Worm (Caenorhabditis elegans) whole organism, mixed stage, embryonic: ENCODE results near the gene F40A3.6.

ENCODE experiments used
- bed-3 ChIP-seq: fragments of 200-800 bp; sonication (Bioruptor generic); optimal IDR thresholded peaks from 3 replicates; lab custom pipeline; 2018; ENCODE audit warnings: mild to moderate bottlenecking, missing genetic modification characterization, moderate library complexity, missing compliant biosample characterization
- ceh-39 ChIP-seq: fragments of 150-350 bp; optimal IDR thresholded peaks from 2 replicates; lab custom pipeline; 2014; ENCODE audit warnings: missing biosample characterization, missing genetic modification characterization
- ceh-43 ChIP-seq: fragments of 200-800 bp; sonication (Bioruptor generic); optimal IDR thresholded peaks from 2 replicates; lab custom pipeline; 2018; ENCODE audit warnings: mild to moderate bottlenecking, missing genetic modification characterization, moderate library complexity, missing compliant biosample characterization
- ceh-83 ChIP-seq: fragments of 200-800 bp; sonication (Bioruptor generic); optimal IDR thresholded peaks from 2 replicates; lab custom pipeline; 2018; ENCODE audit warnings: mild to moderate bottlenecking, missing genetic modification characterization, missing compliant biosample characterization
- ces-1 ChIP-seq: fragments of 150-350 bp; optimal IDR thresholded peaks from 2 replicates; lab custom pipeline; 2014; ENCODE audit warnings: missing biosample characterization, missing genetic modification reagents, missing genetic modification characterization
- cnd-1 ChIP-seq: fragments of 200-800 bp; sonication (Bioruptor generic); optimal IDR thresholded peaks from 2 replicates; lab custom pipeline; 2018; ENCODE audit warnings: mild to moderate bottlenecking, missing genetic modification characterization, missing compliant biosample characterization
- drap-1 ChIP-seq: fragments of 200-800 bp; sonication (Bioruptor generic); optimal IDR thresholded peaks from 3 replicates; lab custom pipeline; 2018; ENCODE audit warnings: mild to moderate bottlenecking, missing genetic modification characterization, missing compliant biosample characterization
- elt-1 ChIP-seq: sonication (generic microtip); optimal IDR thresholded peaks from 2 replicates; lab custom pipeline; 2017; ENCODE audit warnings: missing genetic modification characterization, mild to moderate bottlenecking, missing compliant biosample characterization, antibody characterized with exemption, moderate library complexity, borderline replicate concordance; ENCODE audit not compliant: insufficient read depth
- elt-3 ChIP-seq: fragments of 150-350 bp; optimal IDR thresholded peaks from 2 replicates; lab custom pipeline; 2014; ENCODE audit warnings: missing biosample characterization, missing genetic modification characterization
- flh-1 ChIP-seq: fragments of 200-800 bp; sonication (Bioruptor generic); optimal IDR thresholded peaks from 2 replicates; lab custom pipeline; 2018; ENCODE audit warnings: mild to moderate bottlenecking, missing genetic modification characterization, moderate library complexity, missing compliant biosample characterization
- ham-2 ChIP-seq: fragments of 200-800 bp; sonication (Bioruptor generic); optimal IDR thresholded peaks from 2 replicates; lab custom pipeline; 2018; ENCODE audit warnings: mild to moderate bottlenecking, missing genetic modification characterization, missing compliant biosample characterization
- hlh-1 ChIP-seq: fragments of 150-350 bp; optimal IDR thresholded peaks from 2 replicates; lab custom pipeline; 2014; ENCODE audit warnings: missing biosample characterization, missing genetic modification reagents, missing genetic modification characterization
- lin-13 ChIP-seq: fragments of 150-350 bp; optimal IDR thresholded peaks from 2 replicates; lab custom pipeline; 2014; ENCODE audit warnings: missing biosample characterization, missing genetic modification characterization
- lin-32 ChIP-seq: fragments of 200-800 bp; sonication (Bioruptor generic); optimal IDR thresholded peaks from 2 replicates; lab custom pipeline; 2018; ENCODE audit warnings: mild to moderate bottlenecking, missing genetic modification characterization, missing compliant biosample characterization
- lsy-2 ChIP-seq: fragments of 150-350 bp; optimal IDR thresholded peaks from 2 replicates; lab custom pipeline; 2014; ENCODE audit warnings: missing biosample characterization, missing genetic modification characterization
- mab-5 ChIP-seq: fragments of 150-350 bp; optimal IDR thresholded peaks from 2 replicates; lab custom pipeline; 2014; ENCODE audit warnings: missing biosample characterization, missing genetic modification characterization
- mep-1 ChIP-seq: fragments of 150-350 bp; optimal IDR thresholded peaks from 2 replicates; lab custom pipeline; 2017; ENCODE audit warnings: missing biosample characterization, missing genetic modification reagents, missing genetic modification characterization, inconsistent platforms
- mls-2 ChIP-seq: sonication (generic microtip); optimal IDR thresholded peaks from 2 replicates; lab custom pipeline; 2016; ENCODE audit warnings: mild to moderate bottlenecking, missing genetic modification characterization, moderate library complexity, missing compliant biosample characterization
- nhr-12 ChIP-seq: fragments of 150-350 bp; optimal IDR thresholded peaks from 2 replicates; lab custom pipeline; 2014; ENCODE audit warnings: missing biosample characterization, missing genetic modification characterization
- nhr-2 ChIP-seq: fragments of 150-350 bp; optimal IDR thresholded peaks from 2 replicates; lab custom pipeline; 2014; ENCODE audit warnings: missing biosample characterization, missing genetic modification characterization
- nhr-28 ChIP-seq: fragments of 150-350 bp; optimal IDR thresholded peaks from 2 replicates; lab custom pipeline; 2014; ENCODE audit warnings: missing biosample characterization, missing genetic modification characterization
- nhr-76 ChIP-seq: sonication (generic microtip); optimal IDR thresholded peaks from 2 replicates; lab custom pipeline; 2017; ENCODE audit warnings: missing biosample characterization, missing genetic modification characterization
- pha-4 ChIP-seq: fragments of 150-350 bp; optimal IDR thresholded peaks from 2 replicates; lab custom pipeline; 2018; ENCODE audit warnings: missing biosample characterization, missing genetic modification reagents, missing genetic modification characterization
- sem-2 ChIP-seq: fragments of 200-800 bp; sonication (Bioruptor generic); optimal IDR thresholded peaks from 2 replicates; lab custom pipeline; 2018; ENCODE audit warnings: mild to moderate bottlenecking, missing genetic modification characterization, missing compliant biosample characterization
- snpc-4 ChIP-seq: fragments of 150-350 bp; optimal IDR thresholded peaks from 2 replicates; lab custom pipeline; 2014; ENCODE audit warnings: missing biosample characterization, missing genetic modification characterization
- sptf-1 ChIP-seq: sonication (generic microtip); optimal IDR thresholded peaks from 2 replicates; lab custom pipeline; 2017; ENCODE audit warnings: mild to moderate bottlenecking, missing genetic modification characterization, moderate library complexity, missing compliant biosample characterization
- tbx-8 ChIP-seq: fragments of 200-800 bp; sonication (Bioruptor generic); optimal IDR thresholded peaks from 2 replicates; lab custom pipeline; 2018; ENCODE audit warnings: mild to moderate bottlenecking, missing genetic modification characterization, moderate library complexity, missing compliant biosample characterization
- unc-39 ChIP-seq: fragments of 150-350 bp; optimal IDR thresholded peaks from 2 replicates; lab custom pipeline; 2014; ENCODE audit warnings: missing biosample characterization, missing genetic modification characterization
- unc-62 ChIP-seq: fragments of 150-350 bp; optimal IDR thresholded peaks from 2 replicates; lab custom pipeline; 2014; ENCODE audit warnings: missing biosample characterization, missing genetic modification reagents, missing genetic modification characterization
- ztf-11 ChIP-seq: fragments of 150-350 bp; optimal IDR thresholded peaks from 2 replicates; lab custom pipeline; 2014; ENCODE audit warnings: missing biosample characterization, missing genetic modification characterization

F40A3.6 gene

ce11 chrV:7926784-7927183, 33.1 kb upstream of the F40A3.6 start, which contains the start of gene srsx-6:
srsx-6 (plus strand) TSS chrV:7927084.
- no peak for TF ChIP-seq mab-5 (tag; lab: Kevin White, UChicago)
- no peak for TF ChIP-seq lsy-2 (tag; lab: Kevin White, UChicago)

DNA sequence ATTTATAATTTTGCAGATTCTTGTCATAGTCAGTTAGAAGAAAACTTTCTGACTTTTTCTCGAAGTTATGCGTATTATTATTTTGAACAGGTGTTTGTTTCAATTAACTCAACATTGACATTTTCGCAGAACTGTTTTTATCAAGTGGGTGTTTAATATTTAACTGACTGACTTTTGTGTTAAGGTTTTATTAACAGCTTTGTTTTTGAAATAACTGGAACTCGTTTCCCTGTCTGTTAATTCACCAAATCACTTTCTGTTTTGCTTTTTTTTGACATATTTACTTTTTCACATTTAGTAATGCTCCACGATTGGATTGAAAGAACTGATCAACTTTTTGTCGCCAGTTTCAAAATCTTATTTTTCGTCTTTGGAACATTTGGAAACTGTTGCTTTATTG, 31.8 kb upstream of the F40A3.6 start, which contains the start of gene srsx-7:
Gene srsx-7, plus strand, starts transcription at position 301 of the 400 bp plus-strand sequence.
- TF ChIP-seq ztf-11 = no peak
- no peak for TF ChIP-seq ces-1 (GFP tag; lab: Kevin White, UChicago)
- TF ChIP-seq hlh-1 = no peak
- no peak for TF ChIP-seq nhr-28
- TF ChIP-seq nhr-12 (tag; lab: Kevin White, UChicago) = no peak
- TF ChIP-seq ceh-39 (tag; lab: Kevin White, UChicago) = no peak
- TF ChIP-seq mep-1 (tag; lab: Kevin White, UChicago) = no peak
- no peak for TF ChIP-seq elt-3 (tag; lab: Kevin White, UChicago)
- no peak for TF ChIP-seq cnd-1 (tag; lab: Kevin White, UChicago)
- no peak for TF ChIP-seq tbx-8
- no peak for TF ChIP-seq ceh-43 (GFP tag; lab: Kevin White, UChicago)
- TF ChIP-seq, all 35 proteins: peak for 0

DNA sequence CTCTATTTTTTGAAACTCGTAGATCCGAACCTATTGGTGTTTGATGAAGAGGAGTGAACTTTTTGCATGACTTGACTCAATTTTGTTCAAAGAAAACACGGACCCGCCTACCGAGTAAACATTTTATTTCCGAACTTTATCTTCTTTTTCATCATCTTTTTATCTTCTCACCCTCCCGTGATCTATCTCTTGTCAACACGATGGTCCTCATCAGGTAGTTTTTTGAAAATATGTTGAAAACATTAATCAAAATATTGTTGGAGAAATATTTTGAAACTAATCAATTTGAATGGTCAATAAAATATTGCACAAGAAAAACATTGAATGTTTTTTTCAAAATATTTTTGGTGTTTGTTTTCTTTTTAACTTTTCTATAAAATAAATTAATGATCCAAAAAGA, 14.8 kb upstream of the F40A3.6 start:
- TF ChIP-seq lin-32 (GFP tag; lab: Kevin White, UChicago) (no peak), ceh-43 (GFP tag; lab: Kevin White, UChicago) (no peak), unc-62 (GFP tag; lab: Kevin White, UChicago) (no peak), ces-1 (GFP tag; lab: Kevin White, UChicago) (no peak), flh-1 (GFP tag; lab: Kevin White, UChicago) (no peak), nhr-2 (tag; lab: Kevin White, UChicago) (no peak), lin-13 (tag; lab: Kevin White, UChicago) (no peak), ham-2 (GFP tag; lab: Kevin White, UChicago) (no peak), tbx-8 (no peak)

DNA sequence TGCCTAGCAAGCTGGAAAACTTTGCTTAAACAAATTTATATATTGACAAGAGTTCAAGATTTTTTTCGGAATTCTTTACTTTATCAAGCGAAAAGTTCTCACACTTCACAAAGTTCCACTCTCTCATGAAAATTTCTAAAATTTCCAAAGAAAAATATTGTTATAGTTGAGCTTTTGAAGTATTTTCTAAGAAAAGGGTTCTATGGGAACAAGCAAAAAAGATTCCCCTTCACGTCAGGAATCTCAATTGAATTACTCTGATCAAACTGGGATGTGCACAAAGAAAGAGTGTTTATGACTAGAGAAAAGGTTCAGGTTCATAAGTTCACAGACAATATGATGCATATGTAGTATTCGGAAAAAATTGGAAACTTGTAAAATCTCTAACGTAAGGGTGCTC, 10.7 kb upstream of the F40A3.6 start:
- TF ChIP-seq bed-3 (GFP tag; lab: Kevin White, UChicago) (no peak), elt-1 (no peak), hlh-1 (no peak), sem-2 (no peak), nhr-76 (tag; lab: Kevin White, UChicago) (no peak), snpc-4 (no peak), pha-4 (tag; lab: Kevin White, UChicago) (no peak), lin-13 (tag; lab: Kevin White, UChicago) (no peak), mls-2 (no peak), unc-62 (GFP tag; lab: Kevin White, UChicago) (no peak), ztf-11 (no peak), lsy-2 (tag; lab: Kevin White, UChicago) (no peak), ces-1 (GFP tag; lab: Kevin White, UChicago) (no peak), ham-2 (GFP tag; lab: Kevin White, UChicago) (no peak), drap-1 (GFP tag; lab: Kevin White, UChicago) (no peak), nhr-2 (tag; lab: Kevin White, UChicago) (no peak)
- TF ChIP-seq, all 35 proteins: peak for 0

ce11 chrV:7901222-7901621, 7.6 kb upstream of the F40A3.6 start:
- no peak for TF ChIP-seq lsy-2 (tag; lab: Kevin White, UChicago)
- no peak for TF ChIP-seq tbx-8
- TF ChIP-seq mls-2 = no peak
- no peak for TF ChIP-seq unc-39
- no peak for TF ChIP-seq bed-3 (GFP tag; lab: Kevin White, UChicago)
- TF ChIP-seq lin-32 (GFP tag; lab: Kevin White, UChicago) = no peak
- no peak for TF ChIP-seq nhr-2 (tag; lab: Kevin White, UChicago)
- TF ChIP-seq elt-1 = no peak
- no peak for TF ChIP-seq nhr-28

DNA sequence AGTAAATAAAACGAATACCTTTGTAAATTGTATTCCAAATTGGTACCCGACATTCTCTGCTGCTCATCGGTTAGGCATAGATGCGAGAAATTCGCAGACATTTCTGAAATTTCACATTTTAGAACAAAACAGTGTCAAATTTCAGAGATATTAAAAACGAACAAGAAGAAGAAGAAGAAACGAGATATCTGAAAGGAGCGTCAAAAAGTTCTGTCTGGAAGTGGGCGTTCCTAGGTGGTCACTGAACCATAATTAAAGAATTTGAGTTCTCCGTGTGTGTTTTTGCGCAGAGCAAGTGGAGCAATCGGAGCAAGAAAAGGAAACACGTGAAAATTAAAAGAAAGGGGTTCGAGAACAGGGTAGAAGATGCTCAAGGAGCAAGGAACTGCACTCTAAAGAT, 6.1 kb upstream of the F40A3.6 start, which contains the start of gene F40A3.7:
Gene F40A3.7, minus strand, starts transcription at position 101 of the 400 bp plus-strand sequence.
- no peak for TF ChIP-seq ces-1 (GFP tag; lab: Kevin White, UChicago)
- no peak for TF ChIP-seq nhr-76 (tag; lab: Kevin White, UChicago)
- no peak for TF ChIP-seq flh-1 (GFP tag; lab: Kevin White, UChicago)
- no peak for TF ChIP-seq pha-4 (tag; lab: Kevin White, UChicago)
- no peak for TF ChIP-seq lin-32 (GFP tag; lab: Kevin White, UChicago)
- no peak for TF ChIP-seq bed-3 (GFP tag; lab: Kevin White, UChicago)
- TF ChIP-seq ceh-83 (GFP tag; lab: Kevin White, UChicago) = no peak
- TF ChIP-seq sptf-1 (tag; lab: Kevin White, UChicago) = no peak
- no peak for TF ChIP-seq ham-2 (GFP tag; lab: Kevin White, UChicago)
- TF ChIP-seq unc-62 (GFP tag; lab: Kevin White, UChicago) = no peak
- no peak for TF ChIP-seq snpc-4
- TF ChIP-seq lin-13 (tag; lab: Kevin White, UChicago) = no peak
